Fruit fly (Drosophila melanogaster) whole organism, wandering third instar larva: ENCODE results near the gene CG33178.
A peak's percentile ranks its signal among the peaks of the same experiment; 100 is the strongest.

Experiments used
- Myc ChIP-seq: fragments of >200 bp; optimal IDR thresholded peaks from 2 replicates; lab custom pipeline; 2017
- N ChIP-seq: fragments of >200 bp; optimal IDR thresholded peaks from 2 replicates; lab custom pipeline; 2018; ENCODE audit warnings: missing biosample characterization, missing external identifiers, missing genetic modification characterization
- Vsx2 ChIP-seq: fragments of 200-300, 225-300 bp; sonication (Bioruptor generic); optimal IDR thresholded peaks from 2 replicates; lab custom pipeline; 2018; ENCODE audit warnings: missing biosample characterization, missing genetic modification characterization; ENCODE audit not compliant: partially characterized antibody
- br ChIP-seq: fragments of 200-800 bp; sonication (Bioruptor generic); optimal IDR thresholded peaks from 2 replicates; lab custom pipeline; 2016; ENCODE audit warnings: missing biosample characterization, missing genetic modification characterization
- dl ChIP-seq, 2 experiments: fragments of 175-275, 200-275 bp in 1 of 2; fragments of 200-275 bp in 1 of 2; sonication (Bioruptor generic); optimal IDR thresholded peaks; lab custom pipeline; 2018; ENCODE audit warnings: mild to moderate bottlenecking in 2 of 2, missing biosample characterization in 2 of 2, missing genetic modification characterization in 2 of 2, moderate library complexity in 2 of 2; ENCODE audit not compliant: partially characterized antibody in 2 of 2, insufficient read depth in 1 of 2
- pan ChIP-seq: fragments of >200 bp; optimal IDR thresholded peaks from 2 replicates; lab custom pipeline; 2017
- psq ChIP-seq: fragments of 200-800 bp; sonication (Bioruptor generic); optimal IDR thresholded peaks from 3 replicates; lab custom pipeline; 2017; ENCODE audit warnings: missing biosample characterization, mild to moderate bottlenecking, missing genetic modification characterization, moderate library complexity

DNA sequence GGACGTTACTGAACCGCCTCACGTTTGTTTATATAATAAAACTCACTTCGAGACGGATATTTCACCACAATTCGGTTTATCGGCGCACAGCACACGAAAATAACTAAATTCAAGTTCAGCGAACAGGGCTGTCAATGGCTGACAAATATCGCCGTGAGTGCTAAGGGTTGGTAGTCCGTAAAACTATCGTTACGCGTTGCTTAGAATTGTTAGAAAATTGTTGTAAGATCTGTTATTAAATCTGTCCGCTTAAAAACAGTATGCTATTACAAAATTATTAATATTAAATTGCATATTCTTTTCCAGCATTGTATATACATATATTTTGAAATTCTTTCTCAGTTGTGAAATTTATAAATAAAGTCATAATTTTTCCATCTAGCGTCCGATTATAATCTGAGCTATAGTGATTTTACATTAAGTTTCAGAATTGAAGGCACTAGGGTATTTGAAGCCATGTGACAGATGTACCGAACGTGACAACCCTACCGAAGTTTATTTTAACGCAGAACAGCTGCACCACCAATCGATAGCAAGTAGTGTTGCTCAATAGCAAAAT is 2.0 kb downstream of the CG33178 start, which contains the start of gene Cox17:
- TF ChIP-seq psq (GFP tag; lab: Kevin White, UChicago) = peak; percentile 75
- no peak for TF ChIP-seq N (GFP tag; lab: Kevin White, UChicago)
- TF ChIP-seq Myc (lab: Kevin White, UChicago) = peak; percentile 57
- no peak for TF ChIP-seq dl (GFP tag; optimal IDR thresholded peaks at IDR 0.05; lab: Kevin White, UChicago; ENCODE audit: insufficient read depth in 1 of 2, partially characterized antibody in 2 of 2)
- no peak for TF ChIP-seq Vsx2 (GFP tag; lab: Kevin White, UChicago)
- peak; percentile 70 for TF ChIP-seq br
- no peak for TF ChIP-seq pan
